Fruit fly (Drosophila melanogaster): ENCODE measurements around the gene CG14689.

Gene CG14689

DNA sequence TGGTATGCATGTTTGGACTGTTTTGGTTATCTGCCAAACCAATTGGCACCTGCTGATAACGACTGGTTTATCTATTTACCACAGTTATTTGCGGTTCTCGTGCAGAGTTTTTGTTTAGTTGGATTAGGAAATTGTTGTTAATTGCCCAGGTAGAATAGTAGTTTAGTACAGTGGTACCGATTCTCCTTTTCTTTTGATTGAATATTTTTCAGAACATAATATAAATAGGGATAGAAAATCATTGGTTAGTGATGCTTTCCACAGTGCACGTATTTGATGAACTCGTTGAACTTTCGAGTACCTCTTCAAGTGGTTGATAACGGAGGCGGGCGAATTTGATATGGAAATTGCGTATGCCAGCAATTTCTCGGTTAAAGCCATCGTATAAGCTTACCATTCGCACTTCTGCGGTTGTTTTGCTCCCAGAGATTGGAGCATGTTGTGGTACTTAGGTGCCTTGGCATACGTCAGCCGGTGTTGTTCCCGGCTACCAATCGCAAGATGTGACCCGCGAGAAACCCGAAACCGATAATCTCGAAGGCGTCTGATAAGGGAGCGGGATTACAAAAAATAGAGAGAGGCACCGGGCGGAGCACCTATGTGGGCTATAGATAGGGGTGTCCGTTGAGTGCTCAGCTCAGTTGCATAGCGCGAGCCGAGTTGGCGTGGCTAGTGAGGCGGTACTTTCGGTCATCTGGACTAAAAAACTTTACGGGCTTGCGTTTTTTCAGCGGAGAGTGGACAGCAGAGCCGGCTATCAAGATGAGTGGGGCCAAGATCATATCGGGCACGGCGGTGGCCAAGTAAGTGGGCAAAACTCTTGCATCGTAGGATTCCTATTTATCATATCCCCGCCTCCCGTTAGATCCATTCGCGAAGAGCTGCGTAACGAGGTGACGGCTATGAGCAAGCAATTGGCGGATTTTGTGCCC, 11.8 kb downstream of the CG14689 start (continued):
- TF ChIP-seq CG10462 (GFP tag; optimal IDR thresholded peaks at IDR 0.05) = no peak
- no peak for TF ChIP-seq Drgx (GFP tag; IDR thresholded peaks at IDR 0.05)
- no peak for TF ChIP-seq CG9437 (GFP tag; optimal IDR thresholded peaks at IDR 0.05)
- TF ChIP-seq ken (GFP tag; IDR thresholded peaks at IDR 0.05) = no peak
- TF ChIP-seq CG32532 (GFP tag; IDR thresholded peaks at IDR 0.05) = peak; percentile 52; the same call in 1 of the 2 replicates
- no peak for TF ChIP-seq CG14965 (GFP tag; optimal IDR thresholded peaks at IDR 0.05; ENCODE audit: borderline replicate concordance)
- no peak for TF ChIP-seq Tbp (GFP tag; optimal IDR thresholded peaks at IDR 0.05)
- TF ChIP-seq CG12155 (GFP tag; optimal IDR thresholded peaks at IDR 0.05) = peak; percentile 25
- no peak for TF ChIP-seq CG10959 (GFP tag; IDR thresholded peaks at IDR 0.05)
- no peak for TF ChIP-seq CG30431 (GFP tag; optimal IDR thresholded peaks at IDR 0.05)
- TF ChIP-seq CTCF (GFP tag; optimal IDR thresholded peaks at IDR 0.05) = no peak
- no peak for TF ChIP-seq sqz (GFP tag; optimal IDR thresholded peaks at IDR 0.05)
- peak; percentile 32 for TF ChIP-seq Dek (tag; optimal IDR thresholded peaks at IDR 0.05)
- no peak for TF ChIP-seq Opbp (GFP tag; IDR thresholded peaks at IDR 0.05; ENCODE audit: partially characterized antibody)
- peak; percentile 40 for TF ChIP-seq Fer3 (tag; optimal IDR thresholded peaks at IDR 0.05)
- no peak for TF ChIP-seq pb (GFP tag; optimal IDR thresholded peaks at IDR 0.05)
- TF ChIP-seq en (GFP tag; optimal IDR thresholded peaks at IDR 0.05) = no peak
- no peak for TF ChIP-seq Aef1 (GFP tag; IDR thresholded peaks at IDR 0.05)
- no peak for TF ChIP-seq CG12104 (GFP tag; optimal IDR thresholded peaks at IDR 0.05)
- TF ChIP-seq row (GFP tag; IDR thresholded peaks at IDR 0.05) = peak; percentile 51; the same call in 1 of the 3 replicates
- TF ChIP-seq gem (tag; optimal IDR thresholded peaks at IDR 0.05) = no peak
- no peak for TF ChIP-seq CG8478 (optimal IDR thresholded peaks at IDR 0.05)
- no peak for TF ChIP-seq vfl (GFP tag; optimal IDR thresholded peaks at IDR 0.05)
- TF ChIP-seq Ets97D (GFP tag; optimal IDR thresholded peaks at IDR 0.05) = no peak
- TF ChIP-seq CG10267 (tag; optimal IDR thresholded peaks at IDR 0.05) = no peak
- TF ChIP-seq CG10565 (GFP tag; optimal IDR thresholded peaks at IDR 0.05) = no peak
- no peak for TF ChIP-seq Nf-YC (tag; optimal IDR thresholded peaks at IDR 0.05)
- no peak for TF ChIP-seq sob (GFP tag; IDR thresholded peaks at IDR 0.05)
- TF ChIP-seq CG16863 (GFP tag; optimal IDR thresholded peaks at IDR 0.05) = no peak
- peak; percentile 18; the same call in 1 of the 2 replicates for TF ChIP-seq CG14014 (GFP tag; IDR thresholded peaks at IDR 0.05)
- TF ChIP-seq CG10321 (GFP tag; IDR thresholded peaks at IDR 0.05) = no peak
- TF ChIP-seq cas (GFP tag; IDR thresholded peaks at IDR 0.05) = no peak
- TF ChIP-seq btn (GFP tag; optimal IDR thresholded peaks at IDR 0.05) = no peak
- TF ChIP-seq CG16779 (GFP tag; IDR thresholded peaks at IDR 0.05) = no peak
- TF ChIP-seq CG1529 (GFP tag; optimal IDR thresholded peaks at IDR 0.05) = no peak
- TF ChIP-seq z (GFP tag; IDR thresholded peaks at IDR 0.05) = no peak
- TF ChIP-seq odd (GFP tag; optimal IDR thresholded peaks at IDR 0.05) = peak; percentile 9
- no peak for TF ChIP-seq CG1233 (GFP tag; optimal IDR thresholded peaks at IDR 0.05)
- no peak for TF ChIP-seq CG11695 (GFP tag; IDR thresholded peaks at IDR 0.05)
- no peak for TF ChIP-seq CG2889 (GFP tag; IDR thresholded peaks at IDR 0.05)
- no peak for TF ChIP-seq klu (GFP tag; IDR thresholded peaks at IDR 0.05)
- peak in 1 of 2 experiments; percentile 84 for TF ChIP-seq Hr78 (GFP tag; optimal IDR thresholded peaks at IDR 0.05)
- TF ChIP-seq CoRest (tag; optimal IDR thresholded peaks at IDR 0.05) = peak; percentile 25
- no peak for TF ChIP-seq ab (GFP tag; optimal IDR thresholded peaks at IDR 0.05)
- TF ChIP-seq onecut (GFP tag; IDR thresholded peaks at IDR 0.05) = no peak
- no peak for TF ChIP-seq fd102C (GFP tag; optimal IDR thresholded peaks at IDR 0.05)
- peak; percentile 79 for TF ChIP-seq sd (tag; optimal IDR thresholded peaks at IDR 0.05)
- TF ChIP-seq CG11696 (GFP tag; IDR thresholded peaks at IDR 0.05) = no peak
- TF ChIP-seq ewg (GFP tag; optimal IDR thresholded peaks at IDR 0.05) = no peak
- peak; percentile 53 for TF ChIP-seq lilli (GFP tag; optimal IDR thresholded peaks at IDR 0.05)
- TF ChIP-seq CG31224 (GFP tag; IDR thresholded peaks at IDR 0.05) = no peak

All from whole organism, embryonic.